Worm (Caenorhabditis elegans) whole organism, L3 larva: ENCODE data around the gene ttr-19.

Experiments
- R02D3.7 ChIP-seq: fragments of 150-350 bp; optimal IDR thresholded peaks from 2 replicates; lab custom pipeline; 2014; ENCODE audit warnings: missing biosample characterization, missing genetic modification characterization
- ZK546.5 ChIP-seq: sonication (generic microtip); optimal IDR thresholded peaks from 2 replicates; lab custom pipeline; 2017; ENCODE audit warnings: missing biosample characterization, missing genetic modification characterization
- aly-2 ChIP-seq: fragments of 150-350 bp; optimal IDR thresholded peaks from 2 replicates; lab custom pipeline; 2014; ENCODE audit warnings: missing biosample characterization, missing genetic modification characterization
- ama-1 ChIP-seq: fragments of 150-350 bp; optimal IDR thresholded peaks from 2 replicates; lab custom pipeline; 2018
- ceh-16 ChIP-seq: sonication (generic microtip); optimal IDR thresholded peaks from 2 replicates; lab custom pipeline; 2017; ENCODE audit warnings: missing biosample characterization, missing genetic modification characterization
- ceh-28 ChIP-seq: fragments of 150-350 bp; optimal IDR thresholded peaks from 2 replicates; lab custom pipeline; 2014; ENCODE audit warnings: missing biosample characterization, missing genetic modification reagents, missing genetic modification characterization
- ceh-82 ChIP-seq: fragments of 150-350 bp; optimal IDR thresholded peaks from 2 replicates; lab custom pipeline; 2014; ENCODE audit warnings: missing biosample characterization, missing genetic modification characterization
- ceh-9 ChIP-seq: sonication (generic microtip); optimal IDR thresholded peaks from 2 replicates; lab custom pipeline; 2018; ENCODE audit warnings: missing biosample characterization, missing genetic modification characterization
- daf-12 ChIP-seq: fragments of 150-350 bp; optimal IDR thresholded peaks from 2 replicates; lab custom pipeline; 2014; ENCODE audit warnings: missing biosample characterization, missing genetic modification reagents, missing genetic modification characterization
- egl-27 ChIP-seq: sonication (generic microtip); optimal IDR thresholded peaks from 4 replicates; lab custom pipeline; 2017; ENCODE audit warnings: missing biosample characterization, missing genetic modification reagents, missing genetic modification characterization
- egl-5 ChIP-seq: fragments of 150-350 bp; optimal IDR thresholded peaks from 2 replicates; lab custom pipeline; 2017; ENCODE audit warnings: missing biosample characterization, missing genetic modification reagents, missing genetic modification characterization, inconsistent platforms
- elt-1 ChIP-seq: fragments of 150-350 bp; optimal IDR thresholded peaks from 2 replicates; lab custom pipeline; 2014; ENCODE audit warnings: missing biosample characterization, missing genetic modification characterization
- elt-2 ChIP-seq: sonication (generic microtip); optimal IDR thresholded peaks from 2 replicates; lab custom pipeline; 2016; ENCODE audit warnings: missing genetic modification reagents, mild to moderate bottlenecking, missing genetic modification characterization, missing compliant biosample characterization
- elt-3 ChIP-seq, 3 experiments: fragments of 150-350 bp in 1 of 3; sonication (generic microtip) in 2 of 3; optimal IDR thresholded peaks; 2 replicates in 2 of 3; 4 replicates in 1 of 3; lab custom pipeline; 2014 to 2017; ENCODE audit warnings: missing biosample characterization in 3 of 3, missing genetic modification characterization in 3 of 3
- eor-1 ChIP-seq, 2 experiments: fragments of 150-350 bp; optimal IDR thresholded peaks; 2 replicates each; lab custom pipeline; 2014 to 2018; ENCODE audit warnings: missing biosample characterization in 2 of 2, missing genetic modification characterization in 2 of 2
- fkh-10 ChIP-seq: sonication (generic microtip); optimal IDR thresholded peaks from 2 replicates; lab custom pipeline; 2017; ENCODE audit warnings: missing biosample characterization, missing genetic modification reagents, missing genetic modification characterization
- fkh-2 ChIP-seq: fragments of 150-350 bp; optimal IDR thresholded peaks from 2 replicates; lab custom pipeline; 2014; ENCODE audit warnings: missing biosample characterization, missing genetic modification reagents, missing genetic modification characterization
- fos-1 ChIP-seq: fragments of 150-350 bp; optimal IDR thresholded peaks from 2 replicates; lab custom pipeline; 2014; ENCODE audit warnings: missing biosample characterization, missing genetic modification characterization
- hmg-11 ChIP-seq: sonication (generic microtip); optimal IDR thresholded peaks from 2 replicates; lab custom pipeline; 2016; ENCODE audit warnings: missing genetic modification characterization, missing compliant biosample characterization
- jun-1 ChIP-seq: fragments of 150-350 bp; optimal IDR thresholded peaks from 2 replicates; lab custom pipeline; 2014; ENCODE audit warnings: missing biosample characterization, missing genetic modification reagents, missing genetic modification characterization
- lin-15B ChIP-seq: fragments of 150-350 bp; optimal IDR thresholded peaks from 2 replicates; lab custom pipeline; 2014; ENCODE audit warnings: missing biosample characterization, missing genetic modification characterization
- lin-39 ChIP-seq: fragments of 150-350 bp; optimal IDR thresholded peaks from 2 replicates; lab custom pipeline; 2018; ENCODE audit warnings: missing biosample characterization, missing genetic modification reagents, missing genetic modification characterization
- lsy-12 ChIP-seq: sonication (generic microtip); optimal IDR thresholded peaks from 2 replicates; lab custom pipeline; 2016; ENCODE audit warnings: mild to moderate bottlenecking, missing genetic modification characterization, missing compliant biosample characterization
- mdl-1 ChIP-seq: fragments of 150-350 bp; optimal IDR thresholded peaks from 2 replicates; lab custom pipeline; 2014; ENCODE audit warnings: missing biosample characterization, missing genetic modification characterization
- mml-1 ChIP-seq: fragments of 150-350 bp; sonication (generic microtip); optimal IDR thresholded peaks from 3 replicates; lab custom pipeline; 2014; ENCODE audit warnings: missing biosample characterization, missing genetic modification characterization
- nfya-1 ChIP-seq: sonication (generic microtip); optimal IDR thresholded peaks from 2 replicates; lab custom pipeline; 2017; ENCODE audit warnings: missing genetic modification characterization, mild to moderate bottlenecking, missing compliant biosample characterization, antibody characterized with exemption, moderate library complexity; ENCODE audit not compliant: insufficient read depth
- nhr-11 ChIP-seq: fragments of 150-350 bp; optimal IDR thresholded peaks from 2 replicates; lab custom pipeline; 2014; ENCODE audit warnings: missing biosample characterization, missing genetic modification characterization
- nhr-12 ChIP-seq: fragments of 150-350 bp; optimal IDR thresholded peaks from 2 replicates; lab custom pipeline; 2014; ENCODE audit warnings: missing biosample characterization, missing genetic modification characterization
- nhr-23 ChIP-seq: fragments of 150-350 bp; optimal IDR thresholded peaks from 2 replicates; lab custom pipeline; 2014; ENCODE audit warnings: missing biosample characterization, missing genetic modification reagents, missing genetic modification characterization
- nhr-237 ChIP-seq: fragments of 150-350 bp; optimal IDR thresholded peaks from 2 replicates; lab custom pipeline; 2014; ENCODE audit warnings: missing biosample characterization, missing genetic modification characterization
- nhr-25 ChIP-seq: sonication (generic microtip); optimal IDR thresholded peaks from 2 replicates; lab custom pipeline; 2017; ENCODE audit warnings: missing biosample characterization, missing genetic modification characterization
- nhr-28 ChIP-seq: fragments of 150-350 bp; optimal IDR thresholded peaks from 2 replicates; lab custom pipeline; 2014; ENCODE audit warnings: missing biosample characterization, missing genetic modification characterization
- nhr-43 ChIP-seq: sonication (generic microtip); optimal IDR thresholded peaks from 2 replicates; lab custom pipeline; 2016; ENCODE audit warnings: mild to moderate bottlenecking, missing genetic modification characterization, missing compliant biosample characterization; ENCODE audit not compliant: poor library complexity, severe bottlenecking
- nhr-67 ChIP-seq: fragments of 150-350 bp; optimal IDR thresholded peaks from 2 replicates; lab custom pipeline; 2014; ENCODE audit warnings: missing biosample characterization, missing genetic modification characterization
- nhr-76 ChIP-seq: fragments of 150-350 bp; sonication (generic microtip); optimal IDR thresholded peaks from 5 replicates; lab custom pipeline; 2014; ENCODE audit warnings: missing biosample characterization, missing genetic modification characterization
- nhr-77 ChIP-seq: fragments of 150-350 bp; optimal IDR thresholded peaks from 2 replicates; lab custom pipeline; 2014; ENCODE audit warnings: missing biosample characterization, missing genetic modification characterization
- pha-4 ChIP-seq: fragments of 150-350 bp; optimal IDR thresholded peaks from 2 replicates; lab custom pipeline; 2014; ENCODE audit warnings: missing biosample characterization, missing genetic modification reagents, missing genetic modification characterization
- pqm-1 ChIP-seq: fragments of 150-350 bp; optimal IDR thresholded peaks from 2 replicates; lab custom pipeline; 2017; ENCODE audit warnings: missing biosample characterization, missing genetic modification characterization, inconsistent platforms
- sea-2 ChIP-seq: fragments of 150-350 bp; sonication (generic microtip); optimal IDR thresholded peaks from 4 replicates; lab custom pipeline; 2014; ENCODE audit warnings: missing biosample characterization, missing genetic modification reagents, missing genetic modification characterization
- skn-1 ChIP-seq: fragments of 150-350 bp; optimal IDR thresholded peaks from 2 replicates; lab custom pipeline; 2014; ENCODE audit warnings: missing biosample characterization, missing genetic modification characterization
- snpc-4 ChIP-seq: fragments of 150-350 bp; optimal IDR thresholded peaks from 2 replicates; lab custom pipeline; 2014; ENCODE audit warnings: missing biosample characterization, missing genetic modification characterization
- tbx-2 ChIP-seq: sonication (generic microtip); optimal IDR thresholded peaks from 2 replicates; lab custom pipeline; 2016; ENCODE audit warnings: mild to moderate bottlenecking, missing genetic modification characterization, missing compliant biosample characterization
- unc-39 ChIP-seq: sonication (generic microtip); optimal IDR thresholded peaks from 4 replicates; lab custom pipeline; 2017; ENCODE audit warnings: missing biosample characterization, missing genetic modification characterization
- unc-62 ChIP-seq: fragments of 150-350 bp; sonication (generic microtip); optimal IDR thresholded peaks from 4 replicates; lab custom pipeline; 2014; ENCODE audit warnings: missing biosample characterization, missing genetic modification reagents, missing genetic modification characterization
- zag-1 ChIP-seq: fragments of 150-350 bp; optimal IDR thresholded peaks from 2 replicates; lab custom pipeline; 2014; ENCODE audit warnings: missing biosample characterization, missing genetic modification characterization
- ztf-11 ChIP-seq: fragments of 150-350 bp; optimal IDR thresholded peaks from 2 replicates; lab custom pipeline; 2014; ENCODE audit warnings: missing biosample characterization, missing genetic modification characterization
- ztf-4 ChIP-seq: fragments of 150-350 bp; optimal IDR thresholded peaks from 2 replicates; lab custom pipeline; 2014; ENCODE audit warnings: missing biosample characterization, missing genetic modification characterization

Gene ttr-19

DNA sequence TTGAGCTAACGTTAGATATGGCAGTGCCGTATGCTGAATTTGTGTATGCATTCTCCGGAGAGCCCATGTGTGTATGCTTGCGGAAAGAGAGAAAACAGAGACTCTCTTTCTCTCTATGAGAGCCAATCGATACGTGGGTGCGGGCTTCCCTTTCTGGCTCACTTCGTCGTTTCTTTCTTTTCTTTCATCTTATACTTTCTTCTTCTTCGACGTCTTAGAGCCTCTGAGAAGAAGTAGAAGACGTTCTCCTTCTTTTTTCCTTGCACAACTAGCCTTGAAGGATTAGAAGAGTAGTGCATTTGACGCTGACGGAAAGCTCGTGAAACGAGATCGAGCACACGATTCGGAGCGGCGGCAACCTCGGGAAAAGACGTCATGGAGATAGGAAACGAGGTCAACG, 46.6 kb upstream of the ttr-19 start:
- no peak for TF ChIP-seq nhr-28 (tag; lab: Kevin White, UChicago)
- no peak for TF ChIP-seq skn-1 (tag; lab: Kevin White, UChicago)
- TF ChIP-seq mdl-1 (tag; lab: Kevin White, UChicago), result no peak
- no peak for TF ChIP-seq fkh-2
- TF ChIP-seq ceh-9, result no peak
- no peak for TF ChIP-seq egl-27 (tag; lab: Kevin White, UChicago)
- TF ChIP-seq elt-2 (tag; lab: Kevin White, UChicago), result no peak
- no peak for TF ChIP-seq lin-15B (tag; lab: Kevin White, UChicago)
- no peak for TF ChIP-seq egl-5 (tag; lab: Kevin White, UChicago)
- TF ChIP-seq unc-62, result peak; percentile 81
- no peak for TF ChIP-seq aly-2 (tag; lab: Kevin White, UChicago)
- TF ChIP-seq nhr-237 (tag; lab: Kevin White, UChicago), result no peak
- no peak for TF ChIP-seq nhr-23 (tag; lab: Kevin White, UChicago)
- TF ChIP-seq nhr-25 (tag; lab: Kevin White, UChicago), result no peak
- TF ChIP-seq lin-39, result no peak
- TF ChIP-seq unc-39 (tag; lab: Kevin White, UChicago), result no peak
- TF ChIP-seq nhr-67, result no peak
- no peak for TF ChIP-seq ama-1
- TF ChIP-seq elt-3 (tag; optimal IDR thresholded peaks at IDR 0.05; lab: Kevin White, UChicago), result no peak
- peak; percentile 46 for TF ChIP-seq nhr-11 (tag; lab: Kevin White, UChicago)
- TF ChIP-seq snpc-4 (tag; lab: Kevin White, UChicago), result peak; percentile 55
- no peak for TF ChIP-seq jun-1 (tag; lab: Kevin White, UChicago)
- TF ChIP-seq ceh-82 (tag; lab: Kevin White, UChicago), result no peak
- peak; percentile 67 for TF ChIP-seq elt-1
- TF ChIP-seq nfya-1 (tag; lab: Kevin White, UChicago), result peak; percentile 77
- TF ChIP-seq ceh-16 (tag; lab: Kevin White, UChicago), result no peak
- TF ChIP-seq hmg-11, result peak; percentile 76
- no peak for TF ChIP-seq nhr-43 (tag; lab: Kevin White, UChicago)
- no peak for TF ChIP-seq ZK546.5 (tag; lab: Kevin White, UChicago)
- no peak for TF ChIP-seq ztf-4 (tag; lab: Kevin White, UChicago)
- TF ChIP-seq nhr-12 (tag; lab: Kevin White, UChicago), result no peak
- TF ChIP-seq ceh-28, result peak; percentile 56
- TF ChIP-seq fos-1 (tag; lab: Kevin White, UChicago), result no peak
- TF ChIP-seq zag-1 (tag; lab: Kevin White, UChicago), result no peak
- TF ChIP-seq lsy-12, result no peak
- TF ChIP-seq daf-12, result no peak
- TF ChIP-seq eor-1 (tag; optimal IDR thresholded peaks at IDR 0.05; lab: Kevin White, UChicago), result no peak
- peak; percentile 64 for TF ChIP-seq sea-2 (GFP tag; lab: Kevin White, UChicago)
- TF ChIP-seq pqm-1 (tag; lab: Kevin White, UChicago), result no peak
- no peak for TF ChIP-seq nhr-77 (tag; lab: Kevin White, UChicago)
- no peak for TF ChIP-seq pha-4 (tag; lab: Kevin White, UChicago)
- no peak for TF ChIP-seq R02D3.7 (tag; lab: Kevin White, UChicago)
- no peak for TF ChIP-seq tbx-2 (tag; lab: Kevin White, UChicago)
- TF ChIP-seq nhr-76 (tag; lab: Kevin White, UChicago), result no peak
- peak; percentile 85 for TF ChIP-seq fkh-10 (GFP tag; lab: Kevin White, UChicago)
- TF ChIP-seq ztf-11 (tag; lab: Kevin White, UChicago), result no peak
- TF ChIP-seq mml-1 (tag; lab: Kevin White, UChicago), result no peak
- TF ChIP-seq, all 47 proteins: peak for 9
